Fruit fly (Drosophila melanogaster) whole organism, pupa: ENCODE data around the gene Aplip1.

Experiments used
- CG10348 ChIP-seq: fragments of 200-800 bp; sonication (Bioruptor generic); IDR thresholded peaks from 2 replicates; pipeline ENCODE4 v1.3.6; 2022; ENCODE audit warnings: missing biosample characterization, missing genetic modification characterization
- CG12605 ChIP-seq: fragments of 200-800 bp; sonication (Bioruptor generic); IDR thresholded peaks from 2 replicates; pipeline ENCODE4 v1.3.6; 2022; ENCODE audit warnings: missing biosample characterization, missing genetic modification characterization
- CG13204 ChIP-seq: fragments of 200-800 bp; sonication (Bioruptor generic); optimal IDR thresholded peaks from 2 replicates; lab custom pipeline; 2018; ENCODE audit warnings: missing biosample characterization, mild to moderate bottlenecking, missing genetic modification characterization, moderate library complexity
- CG14655 ChIP-seq: fragments of 200-800 bp; sonication (Bioruptor generic); optimal IDR thresholded peaks from 3 replicates; lab custom pipeline; 2017; ENCODE audit warnings: mild to moderate bottlenecking, missing biosample characterization, missing genetic modification reagents, missing genetic modification characterization
- CG15710 ChIP-seq: fragments of 200-800 bp; sonication (Bioruptor generic); optimal IDR thresholded peaks from 2 replicates; lab custom pipeline; 2018; ENCODE audit warnings: missing biosample characterization, mild to moderate bottlenecking, missing genetic modification characterization, moderate library complexity
- CG17806 ChIP-seq: fragments of 200-800 bp; sonication (Bioruptor generic); optimal IDR thresholded peaks from 2 replicates; lab custom pipeline; 2018; ENCODE audit warnings: missing biosample characterization, mild to moderate bottlenecking, missing genetic modification characterization, moderate library complexity
- CG32121 ChIP-seq: fragments of 200-800 bp; sonication (Bioruptor generic); IDR thresholded peaks from 2 replicates; pipeline ENCODE4 v1.3.6; 2022; ENCODE audit warnings: missing biosample characterization, missing genetic modification characterization
- CG34367 ChIP-seq: fragments of 200-800 bp; sonication (Bioruptor generic); optimal IDR thresholded peaks from 2 replicates; lab custom pipeline; 2018; ENCODE audit warnings: missing biosample characterization, mild to moderate bottlenecking, missing genetic modification characterization
- CG4496 ChIP-seq: fragments of 200-800 bp; sonication (Bioruptor generic); IDR thresholded peaks from 3 replicates; pipeline ENCODE4 v1.3.6; 2022; ENCODE audit warnings: missing biosample characterization, missing genetic modification characterization
- CG8159 ChIP-seq: fragments of 200-800 bp; sonication (Bioruptor generic); optimal IDR thresholded peaks from 3 replicates; lab custom pipeline; 2018; ENCODE audit warnings: missing biosample characterization, mild to moderate bottlenecking, missing genetic modification characterization, moderate library complexity
- CG8301 ChIP-seq: fragments of 200-800 bp; sonication (Bioruptor generic); optimal IDR thresholded peaks from 2 replicates; lab custom pipeline; 2018; ENCODE audit warnings: missing biosample characterization, mild to moderate bottlenecking, missing genetic modification characterization
- CG9948 ChIP-seq: fragments of 200-800 bp; sonication (Bioruptor generic); optimal IDR thresholded peaks from 2 replicates; lab custom pipeline; 2018; ENCODE audit warnings: missing biosample characterization, mild to moderate bottlenecking, missing genetic modification characterization, moderate library complexity
- D1 ChIP-seq: fragments of 200-800 bp; sonication (Bioruptor generic); optimal IDR thresholded peaks from 2 replicates; lab custom pipeline; 2018; ENCODE audit warnings: missing biosample characterization, mild to moderate bottlenecking, missing genetic modification characterization, moderate library complexity
- EcR ChIP-seq: fragments of 200-800 bp; sonication (Bioruptor generic); optimal IDR thresholded peaks from 3 replicates; lab custom pipeline; 2019; ENCODE audit warnings: missing biosample characterization, missing genetic modification characterization, mild to moderate bottlenecking, moderate library complexity, missing genetic modification reagents
- Ets98B ChIP-seq: fragments of 200-800 bp; sonication (Bioruptor generic); IDR thresholded peaks from 2 replicates; pipeline ENCODE4 v1.3.6; 2022; ENCODE audit warnings: missing biosample characterization, missing genetic modification characterization
- Pif1A ChIP-seq: fragments of 200-800 bp; sonication (Bioruptor generic); optimal IDR thresholded peaks from 3 replicates; lab custom pipeline; 2016; ENCODE audit warnings: missing biosample characterization, missing genetic modification characterization
- Pif1B ChIP-seq: fragments of 200-800 bp; sonication (Bioruptor generic); optimal IDR thresholded peaks from 3 replicates; lab custom pipeline; 2016; ENCODE audit warnings: missing biosample characterization, missing genetic modification characterization
- Snoo ChIP-seq: fragments of 200-800 bp; sonication (Bioruptor generic); optimal IDR thresholded peaks from 3 replicates; lab custom pipeline; 2017; ENCODE audit warnings: missing biosample characterization, mild to moderate bottlenecking, missing genetic modification characterization, inconsistent platforms
- fd96Ca ChIP-seq: fragments of 200-800 bp; sonication (Bioruptor generic); IDR thresholded peaks from 3 replicates; pipeline ENCODE4 v1.3.6; 2022; ENCODE audit warnings: missing biosample characterization, missing genetic modification characterization
- gl ChIP-seq: fragments of 200-800 bp; sonication (Bioruptor generic); optimal IDR thresholded peaks from 2 replicates; lab custom pipeline; 2018; ENCODE audit warnings: missing biosample characterization, mild to moderate bottlenecking, missing genetic modification characterization
- rn ChIP-seq: fragments of 200-800 bp; sonication (Bioruptor generic); IDR thresholded peaks from 2 replicates; pipeline ENCODE4 v1.3.6; 2022; ENCODE audit warnings: missing biosample characterization, missing genetic modification characterization

Aplip1 gene

DNA sequence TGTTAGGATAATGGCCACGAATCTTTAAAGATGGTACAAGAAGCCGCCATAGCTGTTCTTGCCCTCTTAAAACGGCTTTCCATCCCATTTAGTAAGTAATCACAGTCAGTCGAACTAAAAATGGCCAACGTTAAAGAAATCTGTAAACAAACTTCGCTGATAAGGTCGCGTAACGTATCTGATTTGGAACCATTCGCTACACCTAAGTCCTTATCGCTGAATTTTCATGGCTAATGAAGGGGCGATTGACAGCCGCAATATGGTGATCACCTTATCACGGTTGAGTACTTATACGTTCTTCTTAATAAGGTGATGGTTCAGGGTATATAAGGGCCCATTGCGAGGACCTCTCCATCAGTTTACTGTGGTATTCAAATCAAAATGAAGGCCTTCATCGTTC, 16.5 kb downstream of the Aplip1 start, which contains the start of gene LysE:
TSS of gene LysE (plus strand) at position 257 of the 400 bp plus-strand sequence.
- no peak for TF ChIP-seq CG32121 (GFP tag; lab: Robert Waterston, UW)
- TF ChIP-seq CG9948: no peak
- no peak for TF ChIP-seq Snoo
- no peak for TF ChIP-seq CG8301
- TF ChIP-seq CG17806 (tag; lab: Kevin White, UChicago): no peak
- no peak for TF ChIP-seq CG34367 (tag; lab: Kevin White, UChicago)
- TF ChIP-seq CG13204 (GFP tag; lab: Kevin White, UChicago): no peak
- TF ChIP-seq CG8159 (tag; lab: Kevin White, UChicago): no peak
- TF ChIP-seq CG10348: no peak
- no peak for TF ChIP-seq EcR (GFP tag; lab: Kevin White, UChicago)
- no peak for TF ChIP-seq rn (GFP tag; lab: Robert Waterston, UW)
- no peak for TF ChIP-seq Ets98B (GFP tag; lab: Robert Waterston, UW)
- no peak for TF ChIP-seq gl (tag; lab: Kevin White, UChicago)

DNA sequence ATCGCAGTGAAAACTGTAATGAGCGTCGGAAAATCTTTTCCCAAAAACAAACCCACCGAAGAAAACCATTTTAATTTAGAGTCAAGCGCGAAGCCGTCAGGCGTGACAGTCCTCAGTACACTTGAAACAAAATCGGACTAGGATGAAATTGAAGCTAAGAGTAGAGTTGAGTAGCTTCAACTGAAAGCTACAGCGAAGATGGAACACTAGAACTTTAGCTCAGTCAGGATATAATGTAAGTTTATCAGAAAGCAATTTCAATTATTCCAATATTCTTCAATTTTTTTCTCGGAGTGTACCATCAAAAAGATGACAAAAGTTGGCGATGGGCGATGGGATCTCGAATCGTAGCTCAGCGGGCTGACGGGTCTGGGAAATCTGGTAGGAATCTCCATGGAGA, 20.3 kb downstream of the Aplip1 start:
- no peak for TF ChIP-seq CG12605 (GFP tag; lab: Robert Waterston, UW)
- peak; percentile 45 for TF ChIP-seq CG8301
- peak; percentile 51; the same call in 1 of the 3 replicates for TF ChIP-seq CG4496 (GFP tag; lab: Robert Waterston, UW)
- TF ChIP-seq Ets98B (GFP tag; lab: Robert Waterston, UW): peak; percentile 41
- no peak for TF ChIP-seq CG9948
- TF ChIP-seq rn (GFP tag; lab: Robert Waterston, UW): 0 out of 2 replicates have a peak, but pooled peaks have one; percentile 26
- TF ChIP-seq gl (tag; lab: Kevin White, UChicago): no peak
- no peak for TF ChIP-seq Pif1A (GFP tag; lab: Kevin White, UChicago)
- TF ChIP-seq CG14655: peak; percentile 36
- TF ChIP-seq CG10348: no peak
- TF ChIP-seq fd96Ca (GFP tag; lab: Robert Waterston, UW): peak; percentile 50; the same call in 2 of the 3 replicates
- TF ChIP-seq, all 21 proteins: peak for 6

DNA sequence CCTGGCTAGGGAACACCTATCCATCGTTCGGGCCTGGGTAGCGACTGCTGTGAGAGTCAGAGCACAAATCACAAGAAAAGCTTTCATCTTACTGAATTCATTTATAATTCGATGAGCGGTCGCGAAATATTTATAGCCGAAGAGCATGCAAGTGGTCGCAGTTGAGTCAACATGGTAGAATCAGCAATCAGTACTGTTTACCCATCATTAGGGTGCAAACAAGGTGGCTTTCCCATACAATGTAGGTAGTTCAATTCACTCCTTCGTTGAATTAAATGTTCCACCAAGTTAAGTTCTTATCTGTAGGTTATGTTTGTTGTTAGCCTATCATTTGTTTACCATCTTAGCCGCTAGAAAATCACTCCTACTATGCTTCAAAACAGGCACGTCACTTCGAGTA, 22.5 kb downstream of the Aplip1 start, which contains the start of gene LysP:
TSS of gene LysP (minus strand) at position 101 of the 400 bp plus-strand sequence.
- TF ChIP-seq CG32121 (GFP tag; lab: Robert Waterston, UW) (no peak), CG34367 (tag; lab: Kevin White, UChicago) (no peak), CG4496 (GFP tag; lab: Robert Waterston, UW) (0 out of 3 replicates have a peak, but pooled peaks have one; percentile 19), D1 (tag; lab: Kevin White, UChicago) (no peak)

- no peak for TF ChIP-seq gl (tag; lab: Kevin White, UChicago)
- TF ChIP-seq Ets98B (GFP tag; lab: Robert Waterston, UW): no peak
- no peak for TF ChIP-seq CG9948
- no peak for TF ChIP-seq CG13204 (GFP tag; lab: Kevin White, UChicago)
- TF ChIP-seq D1 (tag; lab: Kevin White, UChicago): no peak
Observed at dm6 chr3L:1227303-1227797, 31.2 kb downstream of the Aplip1 start, which contains the start of gene LysS. LysS (plus strand) TSS chr3L:1227747.

dm6 chr3L:1232582-1232981, 36.5 kb downstream of the Aplip1 start, which contains the start of gene CG33965:
CG33965 (plus strand) TSS chr3L:1232882.
- TF ChIP-seq CG10348 (no peak), Pif1A (GFP tag; lab: Kevin White, UChicago) (no peak)

- TF ChIP-seq Pif1B (GFP tag; lab: Kevin White, UChicago) (no peak), CG8159 (tag; lab: Kevin White, UChicago) (no peak), CG10348 (no peak), CG4496 (GFP tag; lab: Robert Waterston, UW) (no peak), gl (tag; lab: Kevin White, UChicago) (no peak), CG12605 (GFP tag; lab: Robert Waterston, UW) (no peak), CG9948 (no peak), CG15710 (no peak), EcR (GFP tag; lab: Kevin White, UChicago) (no peak), CG8301 (no peak), CG13204 (GFP tag; lab: Kevin White, UChicago) (no peak), CG34367 (tag; lab: Kevin White, UChicago) (no peak), Pif1A (GFP tag; lab: Kevin White, UChicago) (no peak), rn (GFP tag; lab: Robert Waterston, UW) (no peak), CG14655 (no peak), fd96Ca (GFP tag; lab: Robert Waterston, UW) (no peak)
Observed at dm6 chr3L:1233830-1234229, 37.7 kb downstream of the Aplip1 start, which contains the start of gene CG33966. CG33966 (plus strand) TSS chr3L:1234130.

- no peak for TF ChIP-seq CG8301
- TF ChIP-seq CG17806 (tag; lab: Kevin White, UChicago): no peak
- TF ChIP-seq CG8159 (tag; lab: Kevin White, UChicago): no peak
- TF ChIP-seq CG13204 (GFP tag; lab: Kevin White, UChicago): no peak
- TF ChIP-seq Pif1A (GFP tag; lab: Kevin White, UChicago): no peak
- no peak for TF ChIP-seq Pif1B (GFP tag; lab: Kevin White, UChicago)
- no peak for TF ChIP-seq gl (tag; lab: Kevin White, UChicago)
- TF ChIP-seq CG4496 (GFP tag; lab: Robert Waterston, UW): no peak
- TF ChIP-seq D1 (tag; lab: Kevin White, UChicago): no peak
- TF ChIP-seq rn (GFP tag; lab: Robert Waterston, UW): no peak
- no peak for TF ChIP-seq CG15710
- TF ChIP-seq CG9948: no peak
- no peak for TF ChIP-seq CG10348
- TF ChIP-seq CG12605 (GFP tag; lab: Robert Waterston, UW): no peak
Observed at dm6 chr3L:1235426-1235825, 39.3 kb downstream of the Aplip1 start, which contains the start of gene galene. galene (plus strand) TSS chr3L:1235726.
